Fruit fly (Drosophila melanogaster): Measurements from ENCODE around the gene CG13458.

- TF ChIP-seq CG8478 (optimal IDR thresholded peaks at IDR 0.05), result no peak
- TF ChIP-seq Dll (optimal IDR thresholded peaks at IDR 0.05), result no peak
These were observed 48.6 kb downstream of the CG13458 start for dm6 chr3L:15162005-15162404.
